Worm (Caenorhabditis elegans): Measurements from ENCODE around the gene str-64.

ce11 chrV:3267950-3268349, 15.1 kb upstream of the str-64 start, which contains the start of gene T28A11.18:
- no peak for TF ChIP-seq tab-1 (GFP tag; IDR thresholded peaks at IDR 0.05)
- TF ChIP-seq klf-2 (GFP tag; conservative IDR thresholded peaks at IDR 0.05) = no peak
- TF ChIP-seq cog-1 (tag; optimal IDR thresholded peaks at IDR 0.05) = no peak
- no peak for TF ChIP-seq T22C8.4 (GFP tag; IDR thresholded peaks at IDR 0.05)
- TF ChIP-seq flt-1 (GFP tag; IDR thresholded peaks at IDR 0.05) = no peak
- TF ChIP-seq med-1 (GFP tag; optimal IDR thresholded peaks at IDR 0.05; ENCODE audit: insufficient read depth) = no peak
- no peak for TF ChIP-seq ref-1 (GFP tag; conservative IDR thresholded peaks at IDR 0.05)
